Fruit fly (Drosophila melanogaster) whole organism, embryonic: ENCODE measurements around the gene CG46387.

Experiments
- Abd-B ChIP-seq: fragments of 200-800 bp; sonication (Bioruptor generic); optimal IDR thresholded peaks from 2 replicates; lab custom pipeline; 2018; ENCODE audit warnings: missing biosample characterization, mild to moderate bottlenecking, missing genetic modification characterization, moderate library complexity
- CG12155 ChIP-seq: fragments of 200-800 bp; sonication (Bioruptor generic); optimal IDR thresholded peaks from 3 replicates; lab custom pipeline; 2016; ENCODE audit warnings: missing biosample characterization, missing genetic modification characterization
- CG12769 ChIP-seq: fragments of 200-800 bp; sonication (Bioruptor generic); optimal IDR thresholded peaks from 2 replicates; lab custom pipeline; 2019; ENCODE audit warnings: missing biosample characterization, mild to moderate bottlenecking, missing genetic modification characterization, moderate library complexity
- CG14965 ChIP-seq: fragments of 200-800 bp; sonication (Bioruptor generic); optimal IDR thresholded peaks from 2 replicates; lab custom pipeline; 2016; ENCODE audit warnings: missing biosample characterization, missing genetic modification characterization, borderline replicate concordance
- CG15601 ChIP-seq: fragments of 200-800 bp; sonication (Bioruptor generic); optimal IDR thresholded peaks from 3 replicates; lab custom pipeline; 2019; ENCODE audit warnings: missing biosample characterization, mild to moderate bottlenecking, missing genetic modification characterization, moderate library complexity
- CG16813 ChIP-seq: fragments of 200-800 bp; sonication (Bioruptor generic); IDR thresholded peaks from 3 replicates; pipeline ENCODE4 v1.3.6; 2022; ENCODE audit warnings: missing biosample characterization, missing genetic modification characterization; ENCODE audit not compliant: partially characterized antibody
- CG1832 ChIP-seq: fragments of 200-800 bp; sonication (Bioruptor generic); optimal IDR thresholded peaks from 2 replicates; lab custom pipeline; 2017; ENCODE audit warnings: missing biosample characterization, mild to moderate bottlenecking, missing genetic modification characterization, inconsistent platforms
- CG2116 ChIP-seq: fragments of 200-800 bp; sonication (Bioruptor generic); optimal IDR thresholded peaks from 3 replicates; lab custom pipeline; 2018; ENCODE audit warnings: missing biosample characterization, mild to moderate bottlenecking, missing genetic modification characterization
- CG2120 ChIP-seq: fragments of 200-800 bp; sonication (Bioruptor generic); optimal IDR thresholded peaks from 3 replicates; lab custom pipeline; 2016; ENCODE audit warnings: missing biosample characterization, missing genetic modification characterization
- CG30431 ChIP-seq: fragments of 200-800 bp; sonication (Bioruptor generic); optimal IDR thresholded peaks from 2 replicates; lab custom pipeline; 2017; ENCODE audit warnings: missing biosample characterization, missing genetic modification characterization
- CG31388 ChIP-seq: fragments of 200-800 bp; sonication (Bioruptor generic); optimal IDR thresholded peaks from 2 replicates; lab custom pipeline; 2016; ENCODE audit warnings: missing biosample characterization, missing genetic modification characterization
- CG34422 ChIP-seq: fragments of 200-800 bp; sonication (Bioruptor generic); IDR thresholded peaks from 3 replicates; pipeline ENCODE4 v1.3.6; 2022; ENCODE audit warnings: missing biosample characterization, missing genetic modification characterization
- CG4617 ChIP-seq: fragments of 200-800 bp; sonication (Bioruptor generic); optimal IDR thresholded peaks from 3 replicates; lab custom pipeline; 2016; ENCODE audit warnings: missing biosample characterization, missing genetic modification characterization, borderline replicate concordance
- CG6791 ChIP-seq: fragments of 200-800 bp; sonication (Bioruptor generic); IDR thresholded peaks from 3 replicates; pipeline ENCODE4 v1.3.6; 2022; ENCODE audit warnings: missing biosample characterization, missing genetic modification characterization; ENCODE audit not compliant: partially characterized antibody
- CG8924 ChIP-seq: fragments of 200-800 bp; optimal IDR thresholded peaks from 3 replicates; lab custom pipeline; 2019; ENCODE audit warnings: missing biosample characterization, mild to moderate bottlenecking, missing genetic modification characterization, moderate library complexity
- D ChIP-seq, 2 experiments: fragments of 200-800 bp in 1 of 2; fragments of >200 bp in 1 of 2; sonication (Bioruptor generic) in 1 of 2; optimal IDR thresholded peaks; 2 replicates in 1 of 2; 3 replicates in 1 of 2; lab custom pipeline; 2017; ENCODE audit warnings: mild to moderate bottlenecking in 1 of 2, missing biosample characterization in 1 of 2, missing genetic modification characterization in 1 of 2, missing genetic modification reagents in 1 of 2
- Dll ChIP-seq: fragments of 200-800 bp; sonication (Bioruptor generic); IDR thresholded peaks from 4 replicates; pipeline ENCODE4 v1.3.6; 2022; ENCODE audit warnings: missing biosample characterization, missing genetic modification characterization; ENCODE audit not compliant: partially characterized antibody
- Dref ChIP-seq: fragments of 200-800 bp; sonication (Bioruptor generic); IDR thresholded peaks from 2 replicates; pipeline ENCODE4 v1.3.6; 2022; ENCODE audit warnings: missing biosample characterization, missing genetic modification characterization
- E2f1 ChIP-seq: fragments of 200-800 bp; sonication (Bioruptor generic); IDR thresholded peaks from 2 replicates; pipeline ENCODE4 v1.3.6; 2022; ENCODE audit warnings: missing biosample characterization, missing genetic modification characterization
- Fer2 ChIP-seq: fragments of 200-800 bp; sonication (Bioruptor generic); optimal IDR thresholded peaks from 2 replicates; lab custom pipeline; 2018; ENCODE audit warnings: missing biosample characterization, mild to moderate bottlenecking, missing genetic modification characterization, moderate library complexity
- Gug ChIP-seq: fragments of 200-800 bp; sonication (Bioruptor generic); IDR thresholded peaks from 4 replicates; pipeline ENCODE4 v1.3.6; 2022; ENCODE audit warnings: missing biosample characterization, missing genetic modification characterization
- HLHmδ ChIP-seq: fragments of 200-800 bp; sonication (Bioruptor generic); optimal IDR thresholded peaks from 2 replicates; lab custom pipeline; 2018; ENCODE audit warnings: missing biosample characterization, mild to moderate bottlenecking, missing genetic modification characterization, moderate library complexity
- Hr78 ChIP-seq, 2 experiments: fragments of 200-800 bp in 1 of 2; fragments of >200 bp in 1 of 2; sonication (Bioruptor generic) in 1 of 2; optimal IDR thresholded peaks; 2 replicates each; lab custom pipeline; 2017 to 2019; ENCODE audit warnings: missing biosample characterization in 2 of 2, missing genetic modification characterization in 2 of 2, mild to moderate bottlenecking in 1 of 2, moderate library complexity in 1 of 2
- MBD-R2 ChIP-seq: fragments of 200-800 bp; sonication (Bioruptor generic); IDR thresholded peaks from 2 replicates; pipeline ENCODE4 v1.3.6; 2022; ENCODE audit warnings: missing biosample characterization, missing genetic modification characterization
- NfI ChIP-seq: fragments of 200-800 bp; sonication (Bioruptor generic); optimal IDR thresholded peaks from 3 replicates; lab custom pipeline; 2018; ENCODE audit warnings: missing biosample characterization, mild to moderate bottlenecking, missing genetic modification characterization, moderate library complexity
- Opbp ChIP-seq: fragments of 200-800 bp; sonication (Bioruptor generic); IDR thresholded peaks from 3 replicates; pipeline ENCODE4 v1.3.6; 2022; ENCODE audit warnings: missing biosample characterization, missing genetic modification characterization; ENCODE audit not compliant: partially characterized antibody
- Ptx1 ChIP-seq: fragments of 200-800 bp; sonication (Bioruptor generic); IDR thresholded peaks from 2 replicates; pipeline ENCODE4 v1.3.6; 2022; ENCODE audit warnings: missing biosample characterization, missing genetic modification characterization
- Sin3A ChIP-seq: fragments of >200 bp; optimal IDR thresholded peaks from 2 replicates; lab custom pipeline; 2018
- Spps ChIP-seq: fragments of 200-800 bp; sonication (Bioruptor generic); optimal IDR thresholded peaks from 2 replicates; lab custom pipeline; 2018; ENCODE audit warnings: missing biosample characterization, mild to moderate bottlenecking, missing genetic modification characterization
- Sry-δ ChIP-seq: fragments of 200-800 bp; sonication (Bioruptor generic); optimal IDR thresholded peaks from 2 replicates; lab custom pipeline; 2016; ENCODE audit warnings: missing biosample characterization, missing genetic modification characterization
- Trl ChIP-seq, 3 experiments: fragments of >200 bp in 2 of 3; fragments of 200-800 bp in 1 of 3; sonication (Bioruptor generic) in 1 of 3; optimal IDR thresholded peaks; 2 replicates in 1 of 3; 3 replicates in 2 of 3; lab custom pipeline; 2016 to 2017; ENCODE audit warnings: missing biosample characterization in 1 of 3, missing genetic modification characterization in 1 of 3
- YL-1 ChIP-seq: fragments of 200-800 bp; sonication (Bioruptor generic); optimal IDR thresholded peaks from 3 replicates; lab custom pipeline; 2017; ENCODE audit warnings: missing biosample characterization, mild to moderate bottlenecking, missing genetic modification characterization
- ac ChIP-seq: fragments of 200-800 bp; sonication (Bioruptor generic); optimal IDR thresholded peaks from 3 replicates; lab custom pipeline; 2017; ENCODE audit warnings: missing biosample characterization, mild to moderate bottlenecking, missing genetic modification characterization
- amos ChIP-seq: fragments of 200-800 bp; sonication (Bioruptor generic); IDR thresholded peaks from 2 replicates; pipeline ENCODE4 v1.3.6; 2022; ENCODE audit warnings: missing biosample characterization, missing genetic modification characterization; ENCODE audit not compliant: partially characterized antibody
- chinmo ChIP-seq: fragments of 200-800 bp; sonication (Bioruptor generic); IDR thresholded peaks from 4 replicates; pipeline ENCODE4 v1.3.6; 2022; ENCODE audit warnings: missing biosample characterization, missing genetic modification characterization; ENCODE audit not compliant: partially characterized antibody
- da ChIP-seq: fragments of 200-800 bp; sonication (Bioruptor generic); optimal IDR thresholded peaks from 2 replicates; lab custom pipeline; 2016; ENCODE audit warnings: missing biosample characterization, missing genetic modification characterization
- dm ChIP-seq: fragments of 200-800 bp; sonication (Bioruptor generic); optimal IDR thresholded peaks from 3 replicates; lab custom pipeline; 2016; ENCODE audit warnings: missing biosample characterization, missing genetic modification characterization
- dpn ChIP-seq, 2 experiments: fragments of 200-800 bp; sonication (Bioruptor generic); optimal IDR thresholded peaks; 3 replicates each; lab custom pipeline; 2016; ENCODE audit warnings: missing biosample characterization in 2 of 2, missing genetic modification characterization in 2 of 2
- gfzf ChIP-seq: fragments of 200-800 bp; sonication (Bioruptor generic); optimal IDR thresholded peaks from 2 replicates; lab custom pipeline; 2016; ENCODE audit warnings: missing biosample characterization, mild to moderate bottlenecking, missing genetic modification characterization, moderate library complexity
- gro ChIP-seq: fragments of 200-800 bp; sonication (Bioruptor generic); optimal IDR thresholded peaks from 2 replicates; lab custom pipeline; 2016; ENCODE audit warnings: missing biosample characterization, missing genetic modification characterization
- gsb-n ChIP-seq: fragments of 200-800 bp; sonication (Bioruptor generic); optimal IDR thresholded peaks from 3 replicates; lab custom pipeline; 2018; ENCODE audit warnings: missing biosample characterization, mild to moderate bottlenecking, missing genetic modification characterization
- kah ChIP-seq: fragments of 200-800 bp; sonication (Bioruptor generic); optimal IDR thresholded peaks from 2 replicates; lab custom pipeline; 2018; ENCODE audit warnings: missing biosample characterization, mild to moderate bottlenecking, missing genetic modification characterization
- nmo ChIP-seq: fragments of 200-800 bp; sonication (Bioruptor generic); optimal IDR thresholded peaks from 2 replicates; lab custom pipeline; 2018; ENCODE audit warnings: missing biosample characterization, mild to moderate bottlenecking, missing genetic modification characterization, moderate library complexity
- pfk ChIP-seq: fragments of 200-800 bp; sonication (Bioruptor generic); optimal IDR thresholded peaks from 2 replicates; lab custom pipeline; 2018; ENCODE audit warnings: missing biosample characterization, mild to moderate bottlenecking, missing genetic modification characterization, moderate library complexity
- prd ChIP-seq, 3 experiments: fragments of >200 bp in 2 of 3; fragments of 200-800 bp in 1 of 3; sonication (Bioruptor generic) in 1 of 3; optimal IDR thresholded peaks in 2 of 3; IDR thresholded peaks in 1 of 3; 2 replicates in 2 of 3; 3 replicates in 1 of 3; pipeline versions ENCODE4 v1.3.6 to Lab custom; 2017 to 2022; ENCODE audit warnings: missing biosample characterization in 1 of 3, missing genetic modification characterization in 1 of 3
- sqz ChIP-seq: fragments of 200-800 bp; sonication (Bioruptor generic); optimal IDR thresholded peaks from 3 replicates; lab custom pipeline; 2018; ENCODE audit warnings: missing biosample characterization, mild to moderate bottlenecking, missing genetic modification characterization
- zfh1 ChIP-seq: fragments of 200-800 bp; sonication (Bioruptor generic); IDR thresholded peaks from 3 replicates; pipeline ENCODE4 v1.3.6; 2022; ENCODE audit warnings: missing biosample characterization, missing genetic modification characterization

The CG46387 gene

DNA sequence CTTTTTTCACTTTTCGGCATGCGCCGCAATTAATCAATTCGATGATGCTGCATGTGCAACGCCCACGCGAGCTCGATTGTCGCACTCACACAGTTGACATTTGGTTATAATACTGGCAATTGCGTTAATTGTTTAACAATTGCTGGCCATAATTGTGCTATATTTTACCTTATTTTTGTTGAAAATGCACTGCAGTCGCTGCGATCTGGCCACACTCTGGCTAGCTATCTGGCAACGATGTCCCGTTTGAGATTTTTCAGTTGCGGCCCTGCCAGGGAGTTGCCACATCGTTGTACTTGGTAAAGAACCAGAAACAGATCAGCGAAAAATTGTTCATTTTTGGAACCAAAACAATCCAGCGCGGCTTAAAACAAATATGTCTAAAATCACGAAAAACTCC lies at the start of gene CG46387, which contains the start of gene CG6707 (continued):
- TF ChIP-seq MBD-R2 (GFP tag; lab: Robert Waterston, UW), result peak; percentile 79
- no peak for TF ChIP-seq kah (GFP tag; lab: Kevin White, UChicago)
- TF ChIP-seq D (optimal IDR thresholded peaks at IDR 0.05; lab: Kevin White, UChicago), result no peak
- TF ChIP-seq D (GFP tag; optimal IDR thresholded peaks at IDR 0.05; lab: Kevin White, UChicago), result no peak
- TF ChIP-seq NfI (GFP tag; lab: Kevin White, UChicago), result peak; percentile 50
- 0 out of 3 replicates have a peak, but pooled peaks have one; percentile 52 for TF ChIP-seq CG6791
- TF ChIP-seq CG4617 (GFP tag; lab: Kevin White, UChicago), result peak; percentile 94
- TF ChIP-seq prd (optimal IDR thresholded peaks at IDR 0.05; lab: Kevin White, UChicago), result no peak
- TF ChIP-seq prd (GFP tag; IDR thresholded peaks at IDR 0.05; lab: Robert Waterston, UW), result peak; percentile 48; the same call in 1 of the 3 replicates
- 0 out of 2 replicates have a peak, but pooled peaks have one; percentile 12 for TF ChIP-seq E2f1 (GFP tag; lab: Robert Waterston, UW)
- TF ChIP-seq Gug (GFP tag; lab: Robert Waterston, UW), result peak; percentile 25; the same call in 1 of the 4 replicates
- TF ChIP-seq ac (GFP tag; lab: Kevin White, UChicago), result no peak
- TF ChIP-seq HLHmδ (GFP tag; lab: Kevin White, UChicago), result peak; percentile 32
- 0 out of 4 replicates have a peak, but pooled peaks have one; percentile 74 for TF ChIP-seq chinmo (GFP tag; lab: Robert Waterston, UW)
- TF ChIP-seq CG30431 (GFP tag; lab: Kevin White, UChicago), result no peak
- TF ChIP-seq Spps (tag; lab: Kevin White, UChicago), result no peak
- TF ChIP-seq Sry-δ (GFP tag; lab: Kevin White, UChicago), result peak; percentile 36
- no peak for TF ChIP-seq CG1832 (GFP tag; lab: Kevin White, UChicago)
- no peak for TF ChIP-seq Fer2 (tag; lab: Kevin White, UChicago)
- no peak for TF ChIP-seq Abd-B
- TF ChIP-seq CG12769, result peak; percentile 34
- no peak for TF ChIP-seq pfk (GFP tag; lab: Kevin White, UChicago)
- peak; percentile 39 for TF ChIP-seq Dref (GFP tag; lab: Robert Waterston, UW)
- peak; percentile 55 for TF ChIP-seq CG2120 (GFP tag; lab: Kevin White, UChicago)
- TF ChIP-seq Opbp (GFP tag; lab: Robert Waterston, UW), result peak; percentile 63; the same call in 2 of the 3 replicates
- peak; percentile 32 for TF ChIP-seq nmo
- peak; percentile 47 for TF ChIP-seq Sin3A (lab: Kevin White, UChicago)
- TF ChIP-seq Trl (optimal IDR thresholded peaks at IDR 0.05; lab: Kevin White, UChicago), result no peak
- peak; percentile 16 for TF ChIP-seq Trl (GFP tag; optimal IDR thresholded peaks at IDR 0.05; lab: Kevin White, UChicago)
- no peak for TF ChIP-seq gsb-n (tag; lab: Kevin White, UChicago)
- TF ChIP-seq Ptx1 (GFP tag; lab: Robert Waterston, UW), result peak; percentile 35; the same call in 1 of the 2 replicates
- peak; percentile 65; the same call in 1 of the 3 replicates for TF ChIP-seq CG34422 (GFP tag; lab: Robert Waterston, UW)
- TF ChIP-seq CG14965 (GFP tag; lab: Kevin White, UChicago), result no peak
- peak; percentile 59 for TF ChIP-seq amos
- TF ChIP-seq Dll (GFP tag; lab: Robert Waterston, UW), result peak; percentile 19; the same call in 1 of the 4 replicates
- TF ChIP-seq dm (GFP tag; lab: Kevin White, UChicago), result peak; percentile 53
- no peak for TF ChIP-seq Hr78 (GFP tag; optimal IDR thresholded peaks at IDR 0.05; lab: Kevin White, UChicago)
- 0 out of 3 replicates have a peak, but pooled peaks have one; percentile 36 for TF ChIP-seq zfh1 (GFP tag; lab: Robert Waterston, UW)
- TF ChIP-seq da (GFP tag; lab: Kevin White, UChicago), result no peak
- peak; percentile 23; the same call in 1 of the 3 replicates for TF ChIP-seq CG16813 (GFP tag; lab: Robert Waterston, UW)
- peak in 1 of 2 experiments; percentile 46 for TF ChIP-seq dpn (GFP tag; optimal IDR thresholded peaks at IDR 0.05; lab: Kevin White, UChicago)
- TF ChIP-seq CG12155 (GFP tag; lab: Kevin White, UChicago), result peak; percentile 10
- peak; percentile 45 for TF ChIP-seq CG2116 (GFP tag; lab: Kevin White, UChicago)
- TF ChIP-seq YL-1, result peak; percentile 58
- TF ChIP-seq sqz, result peak; percentile 4
- peak; percentile 8 for TF ChIP-seq gro (GFP tag; lab: Kevin White, UChicago)
- TF ChIP-seq CG15601 (tag; lab: Kevin White, UChicago), result peak; percentile 79
- TF ChIP-seq gfzf (GFP tag; lab: Kevin White, UChicago), result peak; percentile 68
- peak; percentile 74 for TF ChIP-seq CG8924 (tag; lab: Kevin White, UChicago)
- no peak for TF ChIP-seq CG31388 (GFP tag; lab: Kevin White, UChicago)
